Worm (Caenorhabditis elegans): ENCODE measurements around the gene irld-4.

irld-4 gene

ce11 chrIV:14622109-14622508 lies 10.8 kb upstream of the irld-4 start:
- no peak for TF ChIP-seq ets-7 (tag; optimal IDR thresholded peaks at IDR 0.05)
- peak; percentile 2 for TF ChIP-seq B0310.2 (tag; optimal IDR thresholded peaks at IDR 0.05)
- no peak for TF ChIP-seq ceh-13 (GFP tag; optimal IDR thresholded peaks at IDR 0.05)
- TF ChIP-seq scrt-1 (GFP tag; IDR thresholded peaks at IDR 0.05) = no peak
- TF ChIP-seq tra-4 (tag; optimal IDR thresholded peaks at IDR 0.05) = no peak
- TF ChIP-seq pes-1 (GFP tag; IDR thresholded peaks at IDR 0.05) = no peak

DNA sequence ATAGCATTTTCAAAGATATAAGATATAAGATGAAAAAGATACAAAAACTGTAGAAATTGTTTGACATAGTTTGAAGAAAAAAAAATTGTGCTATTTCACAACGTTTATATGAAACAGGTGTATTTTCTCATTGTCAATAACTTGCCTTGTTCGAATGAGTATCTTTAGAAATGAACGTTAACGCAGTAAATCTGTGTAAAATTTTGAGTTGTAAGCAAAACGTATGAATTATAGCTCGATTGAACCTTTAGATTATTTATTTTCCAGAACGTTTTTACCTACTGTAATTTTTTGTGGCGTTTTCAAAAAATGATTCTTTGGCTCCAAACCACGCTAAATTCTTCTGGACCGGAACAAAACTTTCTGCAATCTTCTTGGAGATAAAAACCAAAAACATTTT lies 1.2 kb upstream of the irld-4 start:
- TF ChIP-seq tbx-37 (GFP tag; conservative IDR thresholded peaks at IDR 0.05) (no peak), ama-1 (optimal IDR thresholded peaks at IDR 0.05) (no peak), scrt-1 (GFP tag; IDR thresholded peaks at IDR 0.05) (no peak), aly-1 (tag; optimal IDR thresholded peaks at IDR 0.05) (no peak), sea-1 (GFP tag; conservative IDR thresholded peaks at IDR 0.05) (no peak), hmg-4 (GFP tag; optimal IDR thresholded peaks at IDR 0.05) (no peak), F13C5.2 (tag; optimal IDR thresholded peaks at IDR 0.05) (no peak), ceh-36 (tag; optimal IDR thresholded peaks at IDR 0.05) (no peak), tbx-11 (GFP tag; IDR thresholded peaks at IDR 0.05) (no peak), hnd-1 (tag; optimal IDR thresholded peaks at IDR 0.05) (no peak), flt-1 (GFP tag; IDR thresholded peaks at IDR 0.05) (no peak), tra-4 (tag; optimal IDR thresholded peaks at IDR 0.05) (no peak)

ce11 chrIV:14634826-14635225 lies 1.9 kb downstream of the irld-4 start, which contains the start of gene ule-2:
Gene ule-2, plus strand, starts transcription at chrIV:14635126.
- TF ChIP-seq ceh-13 (GFP tag; optimal IDR thresholded peaks at IDR 0.05) (no peak), tbx-37 (GFP tag; conservative IDR thresholded peaks at IDR 0.05) (no peak), tra-4 (tag; optimal IDR thresholded peaks at IDR 0.05) (no peak), B0310.2 (tag; optimal IDR thresholded peaks at IDR 0.05) (no peak), aly-1 (tag; optimal IDR thresholded peaks at IDR 0.05) (no peak), hmbx-1 (tag; optimal IDR thresholded peaks at IDR 0.05) (no peak)

DNA sequence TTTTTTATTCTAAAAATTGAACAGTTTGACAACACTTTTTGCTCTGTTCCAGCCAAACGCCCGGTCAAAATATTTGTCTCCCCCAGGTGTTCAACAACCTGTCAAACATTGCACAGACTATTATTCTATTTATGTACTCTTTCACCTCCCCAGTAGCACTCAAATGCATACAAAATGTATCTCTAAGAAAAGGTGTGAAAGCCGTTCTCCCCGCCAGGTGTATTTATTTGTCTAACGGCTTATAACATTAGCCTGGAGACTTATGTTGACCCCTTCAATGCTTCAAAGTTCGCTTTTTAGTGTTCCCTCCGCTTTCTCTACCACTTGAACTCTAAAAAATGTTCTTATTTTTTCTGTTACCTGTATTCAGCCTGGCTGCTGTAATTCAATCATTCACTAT lies 4.5 kb downstream of the irld-4 start, which contains the start of gene srlf-27:
TSS of gene srlf-27 (plus strand) at position 301 of the 400 bp plus-strand sequence.
- TF ChIP-seq hnd-1 (tag; optimal IDR thresholded peaks at IDR 0.05) (no peak), B0310.2 (tag; optimal IDR thresholded peaks at IDR 0.05) (no peak), sea-1 (GFP tag; conservative IDR thresholded peaks at IDR 0.05) (no peak), ceh-13 (GFP tag; optimal IDR thresholded peaks at IDR 0.05) (no peak), tbx-37 (GFP tag; conservative IDR thresholded peaks at IDR 0.05) (no peak), hmg-4 (GFP tag; optimal IDR thresholded peaks at IDR 0.05) (no peak), aly-1 (tag; optimal IDR thresholded peaks at IDR 0.05) (no peak), hmbx-1 (tag; optimal IDR thresholded peaks at IDR 0.05) (no peak), flt-1 (GFP tag; IDR thresholded peaks at IDR 0.05) (no peak), ama-1 (optimal IDR thresholded peaks at IDR 0.05) (no peak), scrt-1 (GFP tag; IDR thresholded peaks at IDR 0.05) (no peak)

DNA sequence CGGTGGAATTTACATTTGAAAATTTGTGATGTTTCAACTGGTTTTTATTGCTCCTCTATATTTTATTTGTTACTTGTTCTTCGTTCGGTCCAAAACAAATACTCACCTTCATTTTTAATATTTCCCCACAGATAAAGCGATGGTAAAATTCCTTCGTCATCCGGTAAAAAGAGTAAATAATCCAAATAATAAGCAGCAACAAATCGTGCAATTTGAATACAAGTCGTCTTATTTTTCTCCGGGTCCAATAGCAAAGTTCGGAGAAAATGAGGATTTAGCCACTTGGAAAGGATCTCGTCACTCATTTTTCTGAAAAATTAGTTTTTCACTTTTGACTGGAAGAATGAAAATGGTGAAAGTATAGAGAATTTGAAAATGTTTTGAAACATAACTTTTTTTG lies 20.2 kb downstream of the irld-4 start, which contains the start of gene talp-3:
TSS of gene talp-3 (minus strand) at position 315 of the 400 bp plus-strand sequence.
- TF ChIP-seq F13C5.2 (tag; optimal IDR thresholded peaks at IDR 0.05) = no peak
- no peak for TF ChIP-seq flt-1 (GFP tag; IDR thresholded peaks at IDR 0.05)
- TF ChIP-seq ama-1 (optimal IDR thresholded peaks at IDR 0.05) = no peak
- no peak for TF ChIP-seq aly-1 (tag; optimal IDR thresholded peaks at IDR 0.05)
- TF ChIP-seq pes-1 (GFP tag; IDR thresholded peaks at IDR 0.05) = no peak
- no peak for TF ChIP-seq tbx-11 (GFP tag; IDR thresholded peaks at IDR 0.05)
- no peak for TF ChIP-seq ets-7 (tag; optimal IDR thresholded peaks at IDR 0.05)
- no peak for TF ChIP-seq hmbx-1 (tag; optimal IDR thresholded peaks at IDR 0.05)
- no peak for TF ChIP-seq ceh-36 (tag; optimal IDR thresholded peaks at IDR 0.05)
- TF ChIP-seq tra-4 (tag; optimal IDR thresholded peaks at IDR 0.05) = no peak
- no peak for TF ChIP-seq ceh-13 (GFP tag; optimal IDR thresholded peaks at IDR 0.05)
- no peak for TF ChIP-seq hmg-4 (GFP tag; optimal IDR thresholded peaks at IDR 0.05)
- TF ChIP-seq B0310.2 (tag; optimal IDR thresholded peaks at IDR 0.05) = no peak

DNA sequence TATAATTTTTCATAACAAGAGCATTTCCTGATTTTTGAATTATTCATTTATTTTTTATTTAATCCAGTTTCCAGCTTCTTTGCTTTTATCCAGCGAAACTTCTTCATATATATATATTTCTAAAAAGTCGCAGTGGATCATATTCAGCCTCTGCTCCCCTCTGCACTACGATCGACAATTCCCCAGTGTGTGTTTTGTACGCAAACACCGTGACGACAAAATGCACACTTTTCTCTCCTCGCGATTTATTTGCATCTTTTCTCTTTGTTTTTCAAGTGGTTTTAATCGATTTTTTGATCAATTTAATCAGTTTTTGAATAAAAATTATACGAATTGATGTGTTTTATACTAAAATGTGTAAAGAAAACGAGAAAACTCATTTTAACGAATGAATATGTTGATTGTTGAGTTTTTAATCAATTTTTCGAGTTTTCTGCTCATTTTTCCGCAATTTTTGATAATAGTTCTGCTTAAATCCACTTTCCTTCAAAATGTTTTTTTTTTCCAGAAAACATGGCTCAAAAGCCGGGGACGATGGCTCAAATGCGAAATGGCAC lies 23.8 kb downstream of the irld-4 start, which contains the start of gene Y57G11C.33:
TSS of gene Y57G11C.33 (plus strand) at position 507 of the 557 bp plus-strand sequence.
- TF ChIP-seq tra-4 (tag; optimal IDR thresholded peaks at IDR 0.05) (no peak), F13C5.2 (tag; optimal IDR thresholded peaks at IDR 0.05) (peak; percentile 14), ama-1 (optimal IDR thresholded peaks at IDR 0.05) (no peak)

ce11 chrIV:14658054-14658631 lies 25.2 kb downstream of the irld-4 start, which contains the start of gene anoh-2:
Gene anoh-2, plus strand, starts transcription at chrIV:14658308.
- TF ChIP-seq flt-1 (GFP tag; IDR thresholded peaks at IDR 0.05) (no peak), sea-1 (GFP tag; conservative IDR thresholded peaks at IDR 0.05) (no peak), ceh-13 (GFP tag; optimal IDR thresholded peaks at IDR 0.05) (no peak), aly-1 (tag; optimal IDR thresholded peaks at IDR 0.05) (no peak), ama-1 (optimal IDR thresholded peaks at IDR 0.05) (no peak), ets-7 (tag; optimal IDR thresholded peaks at IDR 0.05) (no peak), tra-4 (tag; optimal IDR thresholded peaks at IDR 0.05) (no peak), hnd-1 (tag; optimal IDR thresholded peaks at IDR 0.05) (no peak), ceh-36 (tag; optimal IDR thresholded peaks at IDR 0.05) (no peak), hmg-4 (GFP tag; optimal IDR thresholded peaks at IDR 0.05) (no peak), F13C5.2 (tag; optimal IDR thresholded peaks at IDR 0.05) (no peak), tbx-37 (GFP tag; conservative IDR thresholded peaks at IDR 0.05) (no peak), scrt-1 (GFP tag; IDR thresholded peaks at IDR 0.05) (no peak), hmbx-1 (tag; optimal IDR thresholded peaks at IDR 0.05) (no peak), B0310.2 (tag; optimal IDR thresholded peaks at IDR 0.05) (no peak), pes-1 (GFP tag; IDR thresholded peaks at IDR 0.05) (no peak), tbx-11 (GFP tag; IDR thresholded peaks at IDR 0.05) (no peak)

ce11 chrIV:14658927-14659326 lies 26.0 kb downstream of the irld-4 start:
- TF ChIP-seq sea-1 (GFP tag; conservative IDR thresholded peaks at IDR 0.05) (no peak), aly-1 (tag; optimal IDR thresholded peaks at IDR 0.05) (no peak), flt-1 (GFP tag; IDR thresholded peaks at IDR 0.05) (no peak), F13C5.2 (tag; optimal IDR thresholded peaks at IDR 0.05) (no peak), ceh-13 (GFP tag; optimal IDR thresholded peaks at IDR 0.05) (no peak), hnd-1 (tag; optimal IDR thresholded peaks at IDR 0.05) (no peak), hmbx-1 (tag; optimal IDR thresholded peaks at IDR 0.05) (no peak), scrt-1 (GFP tag; IDR thresholded peaks at IDR 0.05) (no peak), ets-7 (tag; optimal IDR thresholded peaks at IDR 0.05) (no peak), tbx-11 (GFP tag; IDR thresholded peaks at IDR 0.05) (no peak)
